Fruit fly (Drosophila melanogaster) whole organism, embryonic: ENCODE measurements around the gene Syx18.
A peak's percentile ranks its signal among the peaks of the same experiment; 100 is the strongest.

Experiments
- Bteb2 ChIP-seq: fragments of 200-800 bp; sonication (Bioruptor generic); optimal IDR thresholded peaks from 2 replicates; lab custom pipeline; 2016; ENCODE audit warnings: missing biosample characterization, missing genetic modification characterization
- CG11398 ChIP-seq: fragments of 200-800 bp; sonication (Bioruptor generic); optimal IDR thresholded peaks from 2 replicates; lab custom pipeline; 2016; ENCODE audit warnings: missing biosample characterization, missing genetic modification characterization
- CG13624 ChIP-seq: fragments of 200-800 bp; sonication (Bioruptor generic); optimal IDR thresholded peaks from 2 replicates; lab custom pipeline; 2016; ENCODE audit warnings: missing biosample characterization, missing genetic modification characterization
- CG14710 ChIP-seq: fragments of 200-800 bp; sonication (Bioruptor generic); optimal IDR thresholded peaks from 3 replicates; lab custom pipeline; 2019; ENCODE audit warnings: missing biosample characterization, mild to moderate bottlenecking, missing genetic modification characterization, moderate library complexity
- CG15073 ChIP-seq: fragments of 200-800 bp; sonication (Bioruptor generic); optimal IDR thresholded peaks from 2 replicates; lab custom pipeline; 2016; ENCODE audit warnings: missing biosample characterization, missing genetic modification characterization
- CG2712 ChIP-seq: fragments of 200-800 bp; optimal IDR thresholded peaks from 3 replicates; lab custom pipeline; 2019; ENCODE audit warnings: missing biosample characterization, mild to moderate bottlenecking, missing genetic modification characterization, moderate library complexity
- CG3407 ChIP-seq: fragments of 200-800 bp; sonication (Bioruptor generic); optimal IDR thresholded peaks from 2 replicates; lab custom pipeline; 2018; ENCODE audit warnings: missing biosample characterization, mild to moderate bottlenecking, missing genetic modification characterization
- CG34224 ChIP-seq: fragments of 200-800 bp; sonication (Bioruptor generic); IDR thresholded peaks from 3 replicates; pipeline ENCODE4 v1.3.6; 2022; ENCODE audit warnings: missing biosample characterization, missing genetic modification characterization; ENCODE audit not compliant: partially characterized antibody
- CG4282 ChIP-seq: fragments of 200-800 bp; sonication (Bioruptor generic); optimal IDR thresholded peaks from 2 replicates; lab custom pipeline; 2016; ENCODE audit warnings: missing biosample characterization, missing genetic modification characterization
- CG4404 ChIP-seq: fragments of 200-800 bp; sonication (Bioruptor generic); IDR thresholded peaks from 2 replicates; pipeline ENCODE4 v1.3.6; 2022; ENCODE audit warnings: missing biosample characterization, missing genetic modification characterization
- CG4707 ChIP-seq: fragments of 200-800 bp; sonication (Bioruptor generic); optimal IDR thresholded peaks from 2 replicates; lab custom pipeline; 2018; ENCODE audit warnings: missing biosample characterization, mild to moderate bottlenecking, missing genetic modification characterization, moderate library complexity
- CG6791 ChIP-seq: fragments of 200-800 bp; sonication (Bioruptor generic); IDR thresholded peaks from 3 replicates; pipeline ENCODE4 v1.3.6; 2022; ENCODE audit warnings: missing biosample characterization, missing genetic modification characterization; ENCODE audit not compliant: partially characterized antibody
- CG8388 ChIP-seq: fragments of 200-800 bp; sonication (Bioruptor generic); optimal IDR thresholded peaks from 2 replicates; lab custom pipeline; 2019; ENCODE audit warnings: missing biosample characterization, mild to moderate bottlenecking, missing genetic modification characterization, moderate library complexity
- Dbx ChIP-seq: fragments of 200-800 bp; sonication (Bioruptor generic); IDR thresholded peaks from 3 replicates; pipeline ENCODE4 v1.3.6; 2022; ENCODE audit warnings: missing biosample characterization, missing genetic modification characterization
- Doc3 ChIP-seq: fragments of 200-800 bp; sonication (Bioruptor generic); IDR thresholded peaks from 3 replicates; pipeline ENCODE4 v1.3.6; 2022; ENCODE audit warnings: missing biosample characterization, missing genetic modification characterization; ENCODE audit not compliant: partially characterized antibody
- Eip74EF ChIP-seq, 2 experiments: fragments of 200-800 bp in 1 of 2; fragments of >200 bp in 1 of 2; sonication (Bioruptor generic) in 1 of 2; optimal IDR thresholded peaks; 2 replicates each; lab custom pipeline; 2017 to 2019; ENCODE audit warnings: missing biosample characterization in 2 of 2, missing genetic modification characterization in 2 of 2, mild to moderate bottlenecking in 1 of 2, moderate library complexity in 1 of 2
- Poxn ChIP-seq: fragments of 200-800 bp; sonication (Bioruptor generic); IDR thresholded peaks from 2 replicates; pipeline ENCODE4 v1.3.6; 2022; ENCODE audit warnings: missing biosample characterization, missing genetic modification characterization
- Rfx ChIP-seq: fragments of 200-800 bp; sonication (Bioruptor generic); IDR thresholded peaks from 2 replicates; pipeline ENCODE4 v1.3.6; 2022; ENCODE audit warnings: missing biosample characterization, missing genetic modification characterization
- Side ChIP-seq: fragments of 200-800 bp; sonication (Bioruptor generic); optimal IDR thresholded peaks from 2 replicates; lab custom pipeline; 2016; ENCODE audit warnings: missing biosample characterization, missing genetic modification characterization
- Tbp ChIP-seq: fragments of >200 bp; optimal IDR thresholded peaks from 2 replicates; lab custom pipeline; 2018; ENCODE audit warnings: missing biosample characterization, missing genetic modification characterization
- Trl ChIP-seq, 3 experiments: fragments of >200 bp in 2 of 3; fragments of 200-800 bp in 1 of 3; sonication (Bioruptor generic) in 1 of 3; optimal IDR thresholded peaks; 2 replicates in 1 of 3; 3 replicates in 2 of 3; lab custom pipeline; 2016 to 2017; ENCODE audit warnings: missing biosample characterization in 1 of 3, missing genetic modification characterization in 1 of 3
- Xbp1 ChIP-seq: fragments of 200-800 bp; sonication (Bioruptor generic); optimal IDR thresholded peaks from 3 replicates; lab custom pipeline; 2016; ENCODE audit warnings: missing biosample characterization, mild to moderate bottlenecking, missing genetic modification characterization
- abd-A ChIP-seq: fragments of 200-800 bp; sonication (Bioruptor generic); optimal IDR thresholded peaks from 3 replicates; lab custom pipeline; 2019; ENCODE audit warnings: missing biosample characterization, mild to moderate bottlenecking, missing genetic modification characterization, moderate library complexity
- ara ChIP-seq: fragments of 200-800 bp; sonication (Bioruptor generic); IDR thresholded peaks from 2 replicates; pipeline ENCODE4 v1.3.6; 2022; ENCODE audit warnings: missing biosample characterization, missing genetic modification characterization
- az2 ChIP-seq: fragments of 200-800 bp; sonication (Bioruptor generic); optimal IDR thresholded peaks from 3 replicates; lab custom pipeline; 2016; ENCODE audit warnings: missing biosample characterization, missing genetic modification characterization
- cas ChIP-seq: fragments of 200-800 bp; sonication (Bioruptor generic); IDR thresholded peaks from 2 replicates; pipeline ENCODE4 v1.3.6; 2022; ENCODE audit warnings: missing biosample characterization, missing genetic modification characterization
- chm ChIP-seq: fragments of 200-800 bp; sonication (Bioruptor generic); IDR thresholded peaks from 2 replicates; pipeline ENCODE4 v1.3.6; 2022; ENCODE audit warnings: missing biosample characterization, missing genetic modification characterization
- dmrt11E ChIP-seq: fragments of 200-800 bp; sonication (Bioruptor generic); optimal IDR thresholded peaks from 3 replicates; lab custom pipeline; 2018; ENCODE audit warnings: missing biosample characterization, mild to moderate bottlenecking, missing genetic modification characterization, moderate library complexity
- ewg ChIP-seq: fragments of 200-800 bp; sonication (Bioruptor generic); optimal IDR thresholded peaks from 3 replicates; lab custom pipeline; 2017; ENCODE audit warnings: mild to moderate bottlenecking, missing biosample characterization, missing genetic modification reagents, missing genetic modification characterization
- gfzf ChIP-seq: fragments of 200-800 bp; sonication (Bioruptor generic); optimal IDR thresholded peaks from 2 replicates; lab custom pipeline; 2016; ENCODE audit warnings: missing biosample characterization, mild to moderate bottlenecking, missing genetic modification characterization, moderate library complexity
- grn ChIP-seq: fragments of 200-800 bp; sonication (Bioruptor generic); optimal IDR thresholded peaks from 3 replicates; lab custom pipeline; 2017; ENCODE audit warnings: missing biosample characterization, missing genetic modification characterization
- hth ChIP-seq: fragments of >200 bp; optimal IDR thresholded peaks from 2 replicates; lab custom pipeline; 2017; ENCODE audit warnings: inconsistent platforms
- kni ChIP-seq: fragments of 200-800 bp; sonication (Bioruptor generic); optimal IDR thresholded peaks from 3 replicates; lab custom pipeline; 2017; ENCODE audit warnings: mild to moderate bottlenecking, missing biosample characterization, missing genetic modification reagents, missing genetic modification characterization
- lbe ChIP-seq: fragments of 200-800 bp; sonication (Bioruptor generic); optimal IDR thresholded peaks from 2 replicates; lab custom pipeline; 2016; ENCODE audit warnings: missing biosample characterization, mild to moderate bottlenecking, missing genetic modification characterization
- lov ChIP-seq, 2 experiments: fragments of 200-800 bp in 1 of 2; fragments of >200 bp in 1 of 2; sonication (Bioruptor generic) in 1 of 2; IDR thresholded peaks in 1 of 2; optimal IDR thresholded peaks in 1 of 2; 2 replicates in 1 of 2; 3 replicates in 1 of 2; pipeline versions ENCODE4 v1.3.6 to Lab custom; 2017 to 2022; ENCODE audit warnings: missing biosample characterization in 1 of 2, missing genetic modification characterization in 1 of 2
- mirr ChIP-seq: fragments of 200-800 bp; sonication (Bioruptor generic); optimal IDR thresholded peaks from 3 replicates; lab custom pipeline; 2018; ENCODE audit warnings: missing biosample characterization, mild to moderate bottlenecking, missing genetic modification characterization
- nerfin-1 ChIP-seq: fragments of 200-800 bp; sonication (Bioruptor generic); optimal IDR thresholded peaks from 3 replicates; lab custom pipeline; 2019; ENCODE audit warnings: missing biosample characterization, mild to moderate bottlenecking, missing genetic modification characterization, moderate library complexity
- nmo ChIP-seq: fragments of 200-800 bp; sonication (Bioruptor generic); optimal IDR thresholded peaks from 2 replicates; lab custom pipeline; 2018; ENCODE audit warnings: missing biosample characterization, mild to moderate bottlenecking, missing genetic modification characterization, moderate library complexity
- p53 ChIP-seq: fragments of 200-800 bp; sonication (Bioruptor generic); optimal IDR thresholded peaks from 2 replicates; lab custom pipeline; 2016; ENCODE audit warnings: missing biosample characterization, missing genetic modification characterization
- pan ChIP-seq, 4 experiments: fragments of >200 bp in 3 of 4; fragments of 200-800 bp in 1 of 4; sonication (Bioruptor generic) in 1 of 4; optimal IDR thresholded peaks in 3 of 4; IDR thresholded peaks in 1 of 4; 2 replicates each; pipeline versions ENCODE4 v1.3.6 to Lab custom; 2017 to 2022; ENCODE audit warnings: missing biosample characterization in 2 of 4, missing genetic modification characterization in 2 of 4, mixed read lengths in 1 of 4
- pfk ChIP-seq: fragments of 200-800 bp; sonication (Bioruptor generic); optimal IDR thresholded peaks from 2 replicates; lab custom pipeline; 2018; ENCODE audit warnings: missing biosample characterization, mild to moderate bottlenecking, missing genetic modification characterization, moderate library complexity
- pros ChIP-seq: fragments of 200-800 bp; sonication (Bioruptor generic); optimal IDR thresholded peaks from 3 replicates; lab custom pipeline; 2019; ENCODE audit warnings: missing biosample characterization, mild to moderate bottlenecking, missing genetic modification characterization, moderate library complexity
- sd ChIP-seq: fragments of 200-800 bp; sonication (Bioruptor generic); optimal IDR thresholded peaks from 3 replicates; lab custom pipeline; 2018; ENCODE audit warnings: missing biosample characterization, mild to moderate bottlenecking, missing genetic modification characterization, moderate library complexity
- seq ChIP-seq: fragments of 200-800 bp; sonication (Bioruptor generic); IDR thresholded peaks from 2 replicates; pipeline ENCODE4 v1.3.6; 2022; ENCODE audit warnings: missing biosample characterization, missing genetic modification characterization
- sim ChIP-seq: fragments of 200-800 bp; sonication (Bioruptor generic); IDR thresholded peaks from 2 replicates; pipeline ENCODE4 v1.3.6; 2022; ENCODE audit warnings: missing biosample characterization, missing genetic modification characterization
- sqz ChIP-seq: fragments of 200-800 bp; sonication (Bioruptor generic); optimal IDR thresholded peaks from 3 replicates; lab custom pipeline; 2018; ENCODE audit warnings: missing biosample characterization, mild to moderate bottlenecking, missing genetic modification characterization
- tup ChIP-seq: fragments of 200-800 bp; sonication (Bioruptor generic); optimal IDR thresholded peaks from 2 replicates; lab custom pipeline; 2016; ENCODE audit warnings: missing biosample characterization, mild to moderate bottlenecking, missing genetic modification characterization, moderate library complexity
- yki ChIP-seq: fragments of >200 bp; optimal IDR thresholded peaks from 3 replicates; lab custom pipeline; 2018
- zf30C ChIP-seq: fragments of 200-800 bp; sonication (Bioruptor generic); optimal IDR thresholded peaks from 3 replicates; lab custom pipeline; 2018; ENCODE audit warnings: missing biosample characterization, mild to moderate bottlenecking, missing genetic modification characterization
- zfh1 ChIP-seq: fragments of 200-800 bp; sonication (Bioruptor generic); IDR thresholded peaks from 3 replicates; pipeline ENCODE4 v1.3.6; 2022; ENCODE audit warnings: missing biosample characterization, missing genetic modification characterization

The Syx18 gene

dm6 chr3R:24581891-24582668 lies 43.3 kb downstream of the Syx18 start (continued):
- TF ChIP-seq CG2712 (no peak), Trl (optimal IDR thresholded peaks at IDR 0.05; lab: Kevin White, UChicago) (peak in 1 of 2 experiments; percentile 7), Trl (GFP tag; optimal IDR thresholded peaks at IDR 0.05; lab: Kevin White, UChicago) (no peak), Dbx (GFP tag; lab: Robert Waterston, UW) (no peak), CG14710 (no peak), CG4707 (no peak), seq (GFP tag; lab: Robert Waterston, UW) (no peak), sqz (GFP tag; lab: Kevin White, UChicago) (peak; percentile 79), chm (no peak), nerfin-1 (peak; percentile 87), nmo (peak; percentile 5), ewg (peak; percentile 67), lbe (peak; percentile 22), zfh1 (no peak), CG11398 (peak; percentile 3), Poxn (no peak), Side (GFP tag; lab: Kevin White, UChicago) (no peak), cas (GFP tag; lab: Robert Waterston, UW) (no peak), Xbp1 (GFP tag; lab: Kevin White, UChicago) (no peak), pan (optimal IDR thresholded peaks at IDR 0.05; lab: Kevin White, UChicago) (no peak), pan (GFP tag; optimal IDR thresholded peaks at IDR 0.05 in 1 of 2, IDR thresholded peaks at IDR 0.05 in 1 of 2) (no peak), Bteb2 (no peak), kni (GFP tag; lab: Kevin White, UChicago) (peak; percentile 91), CG4404 (GFP tag; lab: Robert Waterston, UW) (no peak), Eip74EF (GFP tag; optimal IDR thresholded peaks at IDR 0.05; lab: Kevin White, UChicago) (peak in 1 of 2 experiments; percentile 93), az2 (GFP tag; lab: Kevin White, UChicago) (no peak), CG13624 (no peak), CG34224 (no peak), hth (no peak), sd (peak; percentile 55)
- TF ChIP-seq, all 482 proteins: peak for 23

- TF ChIP-seq sim (GFP tag; lab: Robert Waterston, UW), result no peak
- peak; percentile 74 for TF ChIP-seq nerfin-1
- no peak for TF ChIP-seq yki
- TF ChIP-seq p53 (GFP tag; lab: Kevin White, UChicago), result no peak
- TF ChIP-seq pros (GFP tag; lab: Kevin White, UChicago), result peak; percentile 99
- no peak for TF ChIP-seq grn (GFP tag; lab: Kevin White, UChicago)
- TF ChIP-seq CG4282 (GFP tag; lab: Kevin White, UChicago), result no peak
- no peak for TF ChIP-seq CG3407 (GFP tag; lab: Kevin White, UChicago)
- no peak for TF ChIP-seq CG15073 (GFP tag; lab: Kevin White, UChicago)
- no peak for TF ChIP-seq Rfx
- TF ChIP-seq CG6791 (GFP tag; lab: Robert Waterston, UW), result no peak
- TF ChIP-seq pfk (GFP tag; lab: Kevin White, UChicago), result no peak
- TF ChIP-seq Doc3, result no peak
- peak; percentile 38 for TF ChIP-seq mirr (GFP tag; lab: Kevin White, UChicago)
- TF ChIP-seq abd-A, result peak; percentile 21
- no peak for TF ChIP-seq tup (GFP tag; lab: Kevin White, UChicago)
- TF ChIP-seq lov (optimal IDR thresholded peaks at IDR 0.05; lab: Kevin White, UChicago), result no peak
- no peak for TF ChIP-seq lov (GFP tag; IDR thresholded peaks at IDR 0.05; lab: Robert Waterston, UW)
- no peak for TF ChIP-seq ara (GFP tag; lab: Robert Waterston, UW)
- TF ChIP-seq gfzf (GFP tag; lab: Kevin White, UChicago), result no peak
- TF ChIP-seq seq (GFP tag; lab: Robert Waterston, UW), result peak; percentile 58; the same call in 1 of the 2 replicates
- TF ChIP-seq zf30C, result no peak
- no peak for TF ChIP-seq dmrt11E (tag; lab: Kevin White, UChicago)
- TF ChIP-seq Tbp (GFP tag; lab: Kevin White, UChicago), result no peak
- TF ChIP-seq CG8388 (GFP tag; lab: Kevin White, UChicago), result no peak
These were observed 44.4 kb downstream of the Syx18 start for dm6 chr3R:24580963-24581277.
